Fruit fly (Drosophila melanogaster): ENCODE results near the gene Mipp1.

Mipp1 gene

DNA sequence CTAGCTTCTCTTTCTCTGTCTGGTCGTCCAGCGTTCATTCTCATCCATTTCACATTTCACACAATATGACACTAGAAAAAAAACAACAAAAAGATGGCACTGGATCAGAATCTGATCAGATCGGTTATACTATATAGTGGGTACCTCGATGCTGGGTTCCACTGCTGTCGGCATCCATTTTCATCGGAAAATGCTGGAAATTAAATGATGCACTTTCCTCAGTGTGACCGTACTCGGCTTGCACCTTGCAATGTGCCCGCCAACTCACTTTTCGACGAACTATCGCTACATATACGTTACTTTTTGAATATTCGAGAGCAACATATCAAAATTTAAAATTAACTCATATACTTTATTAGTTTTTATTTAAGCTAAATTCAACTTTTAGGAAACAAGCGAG lies 17.7 kb upstream of the Mipp1 start, which contains the start of gene tra (continued):
- TF ChIP-seq MESR4 (GFP tag; optimal IDR thresholded peaks at IDR 0.05) (peak; percentile 82), Scr (GFP tag; IDR thresholded peaks at IDR 0.05; ENCODE audit: partially characterized antibody) (peak; percentile 70), CG15514 (GFP tag; optimal IDR thresholded peaks at IDR 0.05) (peak; percentile 42), ewg (GFP tag; optimal IDR thresholded peaks at IDR 0.05) (no peak), zf30C (GFP tag; optimal IDR thresholded peaks at IDR 0.05) (no peak), CG16813 (GFP tag; IDR thresholded peaks at IDR 0.05; ENCODE audit: partially characterized antibody) (peak; percentile 61), Hey (tag; optimal IDR thresholded peaks at IDR 0.05) (no peak), Lpt (GFP tag; optimal IDR thresholded peaks at IDR 0.05) (no peak), Dad (GFP tag; optimal IDR thresholded peaks at IDR 0.05) (no peak), CG4424 (GFP tag; optimal IDR thresholded peaks at IDR 0.05) (no peak), CG11504 (tag; optimal IDR thresholded peaks at IDR 0.05) (no peak), CG8281 (tag; optimal IDR thresholded peaks at IDR 0.05) (no peak), CG43689 (GFP tag; IDR thresholded peaks at IDR 0.05) (no peak), CG2129 (GFP tag; IDR thresholded peaks at IDR 0.05; ENCODE audit: partially characterized antibody) (peak; percentile 28; the same call in 1 of the 2 replicates), bbx (GFP tag; IDR thresholded peaks at IDR 0.05; ENCODE audit: partially characterized antibody) (peak; percentile 66), CTCF (GFP tag; optimal IDR thresholded peaks at IDR 0.05) (peak; percentile 12), Hsf (GFP tag; optimal IDR thresholded peaks at IDR 0.05) (no peak), Doc3 (GFP tag; IDR thresholded peaks at IDR 0.05; ENCODE audit: partially characterized antibody) (peak; percentile 60), CG4282 (GFP tag; optimal IDR thresholded peaks at IDR 0.05) (no peak), ase (GFP tag; IDR thresholded peaks at IDR 0.05) (no peak), btn (GFP tag; optimal IDR thresholded peaks at IDR 0.05) (no peak), Opbp (GFP tag; IDR thresholded peaks at IDR 0.05; ENCODE audit: partially characterized antibody) (peak; percentile 83), HLHmδ (GFP tag; optimal IDR thresholded peaks at IDR 0.05) (peak; percentile 1), esg (GFP tag; conservative IDR thresholded peaks at IDR 0.05) (no peak), inv (GFP tag; IDR thresholded peaks at IDR 0.05; ENCODE audit: partially characterized antibody) (peak; percentile 38; the same call in 1 of the 2 replicates), stwl (tag; optimal IDR thresholded peaks at IDR 0.05) (peak; percentile 64), Sin3A (optimal IDR thresholded peaks at IDR 0.05) (peak; percentile 42), schlank (tag; optimal IDR thresholded peaks at IDR 0.05) (no peak), grau (tag; optimal IDR thresholded peaks at IDR 0.05) (no peak), hbn (GFP tag; IDR thresholded peaks at IDR 0.05; ENCODE audit: partially characterized antibody) (peak; percentile 53), CG4730 (GFP tag; IDR thresholded peaks at IDR 0.05) (no peak), CG3995 (GFP tag; optimal IDR thresholded peaks at IDR 0.05) (peak; percentile 70), CG7271 (tag; optimal IDR thresholded peaks at IDR 0.05) (no peak), Nf-YC (tag; optimal IDR thresholded peaks at IDR 0.05) (no peak), B-H2 (GFP tag; optimal IDR thresholded peaks at IDR 0.05) (no peak), CG31224 (GFP tag; IDR thresholded peaks at IDR 0.05) (no peak), CG7963 (GFP tag; IDR thresholded peaks at IDR 0.05; ENCODE audit: partially characterized antibody) (no peak), YL-1 (GFP tag; optimal IDR thresholded peaks at IDR 0.05) (peak; percentile 31), Hr78 (GFP tag; optimal IDR thresholded peaks at IDR 0.05) (no peak), fd64A (GFP tag; optimal IDR thresholded peaks at IDR 0.05) (no peak), h (optimal IDR thresholded peaks at IDR 0.05) (no peak), CG6654 (GFP tag; optimal IDR thresholded peaks at IDR 0.05) (no peak), trem (tag; optimal IDR thresholded peaks at IDR 0.05) (peak; percentile 65), CG9797 (GFP tag; optimal IDR thresholded peaks at IDR 0.05) (peak; percentile 91), MBD-R2 (GFP tag; IDR thresholded peaks at IDR 0.05) (peak; percentile 59), CG31365 (tag; optimal IDR thresholded peaks at IDR 0.05) (no peak), Bgb (GFP tag; IDR thresholded peaks at IDR 0.05; ENCODE audit: partially characterized antibody) (peak; percentile 57), D (optimal IDR thresholded peaks at IDR 0.05) (no peak), D (GFP tag; optimal IDR thresholded peaks at IDR 0.05) (no peak), lmd (GFP tag; IDR thresholded peaks at IDR 0.05) (no peak), CG17186 (GFP tag; optimal IDR thresholded peaks at IDR 0.05) (peak; percentile 31)
